Fruit fly (Drosophila melanogaster) whole organism, embryonic: ENCODE results near the gene CG10338.

ENCODE experiments used
- Bgb ChIP-seq: fragments of 200-800 bp; sonication (Bioruptor generic); IDR thresholded peaks from 2 replicates; pipeline ENCODE4 v1.3.6; 2022; ENCODE audit warnings: missing biosample characterization, missing genetic modification characterization; ENCODE audit not compliant: partially characterized antibody
- CG11247 ChIP-seq: fragments of 200-800 bp; sonication (Bioruptor generic); IDR thresholded peaks from 2 replicates; pipeline ENCODE4 v1.3.6; 2022; ENCODE audit warnings: missing biosample characterization, missing genetic modification characterization
- CG11398 ChIP-seq: fragments of 200-800 bp; sonication (Bioruptor generic); optimal IDR thresholded peaks from 2 replicates; lab custom pipeline; 2016; ENCODE audit warnings: missing biosample characterization, missing genetic modification characterization
- CG12104 ChIP-seq: fragments of 200-800 bp; sonication (Bioruptor generic); optimal IDR thresholded peaks from 3 replicates; lab custom pipeline; 2016; ENCODE audit warnings: missing biosample characterization, missing genetic modification characterization
- CG1233 ChIP-seq: fragments of 200-800 bp; sonication (Bioruptor generic); optimal IDR thresholded peaks from 4 replicates; lab custom pipeline; 2018; ENCODE audit warnings: missing biosample characterization, mild to moderate bottlenecking, missing genetic modification characterization
- CG12942 ChIP-seq: fragments of 200-800 bp; sonication (Bioruptor generic); optimal IDR thresholded peaks from 3 replicates; lab custom pipeline; 2016; ENCODE audit warnings: missing biosample characterization, missing genetic modification characterization
- CG16779 ChIP-seq: fragments of 200-800 bp; sonication (Bioruptor generic); IDR thresholded peaks from 2 replicates; pipeline ENCODE4 v1.3.6; 2022; ENCODE audit warnings: missing biosample characterization, missing genetic modification characterization
- CG17359 ChIP-seq: fragments of 200-800 bp; sonication (Bioruptor generic); optimal IDR thresholded peaks from 3 replicates; lab custom pipeline; 2018; ENCODE audit warnings: missing biosample characterization, mild to moderate bottlenecking, missing genetic modification characterization, moderate library complexity
- CG2202 ChIP-seq: fragments of 200-800 bp; sonication (Bioruptor generic); optimal IDR thresholded peaks from 2 replicates; lab custom pipeline; 2018; ENCODE audit warnings: missing biosample characterization, mild to moderate bottlenecking, missing genetic modification characterization
- CG32772 ChIP-seq: fragments of 200-800 bp; sonication (Bioruptor generic); IDR thresholded peaks from 2 replicates; pipeline ENCODE4 v1.3.6; 2022; ENCODE audit warnings: missing biosample characterization, missing genetic modification characterization
- CG34224 ChIP-seq: fragments of 200-800 bp; sonication (Bioruptor generic); IDR thresholded peaks from 3 replicates; pipeline ENCODE4 v1.3.6; 2022; ENCODE audit warnings: missing biosample characterization, missing genetic modification characterization; ENCODE audit not compliant: partially characterized antibody
- CG34376 ChIP-seq: fragments of 200-800 bp; sonication (Bioruptor generic); optimal IDR thresholded peaks from 2 replicates; lab custom pipeline; 2018; ENCODE audit warnings: missing biosample characterization, mild to moderate bottlenecking, missing genetic modification characterization
- CG4424 ChIP-seq: fragments of 200-800 bp; sonication (Bioruptor generic); optimal IDR thresholded peaks from 3 replicates; lab custom pipeline; 2016; ENCODE audit warnings: missing biosample characterization, missing genetic modification characterization
- CG5953 ChIP-seq: fragments of 200-800 bp; sonication (Bioruptor generic); IDR thresholded peaks from 2 replicates; pipeline ENCODE4 v1.3.6; 2022; ENCODE audit warnings: missing biosample characterization, missing genetic modification characterization
- CG6254 ChIP-seq: fragments of 200-800 bp; sonication (Bioruptor generic); optimal IDR thresholded peaks from 3 replicates; lab custom pipeline; 2017; ENCODE audit warnings: mild to moderate bottlenecking, missing biosample characterization, missing genetic modification reagents, missing genetic modification characterization
- CG6689 ChIP-seq: fragments of 200-800 bp; sonication (Bioruptor generic); IDR thresholded peaks from 2 replicates; pipeline ENCODE4 v1.3.6; 2022; ENCODE audit warnings: missing biosample characterization, missing genetic modification characterization
- CG7745 ChIP-seq: fragments of 200-800 bp; sonication (Bioruptor generic); optimal IDR thresholded peaks from 2 replicates; lab custom pipeline; 2018; ENCODE audit warnings: missing biosample characterization, mild to moderate bottlenecking, missing genetic modification characterization, moderate library complexity
- CG8290 ChIP-seq, 3 experiments: fragments of 200-800 bp; sonication (Bioruptor generic); optimal IDR thresholded peaks; 2 replicates each; lab custom pipeline; 2016 to 2019; ENCODE audit warnings: missing biosample characterization in 3 of 3, missing genetic modification characterization in 3 of 3, mild to moderate bottlenecking in 2 of 3, moderate library complexity in 1 of 3
- CG8924 ChIP-seq: fragments of 200-800 bp; optimal IDR thresholded peaks from 3 replicates; lab custom pipeline; 2019; ENCODE audit warnings: missing biosample characterization, mild to moderate bottlenecking, missing genetic modification characterization, moderate library complexity
- Chrac-16 ChIP-seq: fragments of 200-800 bp; sonication (Bioruptor generic); optimal IDR thresholded peaks from 3 replicates; lab custom pipeline; 2016; ENCODE audit warnings: missing biosample characterization, missing genetic modification characterization
- Dad ChIP-seq: fragments of 200-800 bp; sonication (Bioruptor generic); optimal IDR thresholded peaks from 3 replicates; lab custom pipeline; 2016; ENCODE audit warnings: missing biosample characterization, missing genetic modification characterization
- Dip2 ChIP-seq: fragments of 200-800 bp; sonication (Bioruptor generic); IDR thresholded peaks from 2 replicates; pipeline ENCODE4 v1.3.6; 2022; ENCODE audit warnings: missing biosample characterization, missing genetic modification characterization
- Fer3 ChIP-seq: fragments of 200-800 bp; sonication (Bioruptor generic); optimal IDR thresholded peaks from 2 replicates; lab custom pipeline; 2018; ENCODE audit warnings: missing biosample characterization, mild to moderate bottlenecking, missing genetic modification characterization, moderate library complexity
- Gug ChIP-seq: fragments of 200-800 bp; sonication (Bioruptor generic); IDR thresholded peaks from 4 replicates; pipeline ENCODE4 v1.3.6; 2022; ENCODE audit warnings: missing biosample characterization, missing genetic modification characterization
- Lim3 ChIP-seq: fragments of 200-800 bp; sonication (Bioruptor generic); IDR thresholded peaks from 2 replicates; pipeline ENCODE4 v1.3.6; 2022; ENCODE audit warnings: missing biosample characterization, missing genetic modification characterization
- Pdp1 ChIP-seq, 2 experiments: fragments of 200-800 bp; sonication (Bioruptor generic); optimal IDR thresholded peaks; 3 replicates each; lab custom pipeline; 2016; ENCODE audit warnings: missing biosample characterization in 2 of 2, missing genetic modification characterization in 2 of 2, mild to moderate bottlenecking in 1 of 2, moderate library complexity in 1 of 2
- aop ChIP-seq: fragments of 200-800 bp; sonication (Bioruptor generic); IDR thresholded peaks from 2 replicates; pipeline ENCODE4 v1.3.6; 2022; ENCODE audit warnings: missing biosample characterization, missing genetic modification characterization
- bab2 ChIP-seq: fragments of 200-800 bp; sonication (Bioruptor generic); optimal IDR thresholded peaks from 2 replicates; lab custom pipeline; 2016; ENCODE audit warnings: missing biosample characterization, missing genetic modification characterization
- bbx ChIP-seq: fragments of 200-800 bp; sonication (Bioruptor generic); IDR thresholded peaks from 2 replicates; pipeline ENCODE4 v1.3.6; 2022; ENCODE audit warnings: missing biosample characterization, missing genetic modification characterization; ENCODE audit not compliant: partially characterized antibody
- chm ChIP-seq: fragments of 200-800 bp; sonication (Bioruptor generic); IDR thresholded peaks from 2 replicates; pipeline ENCODE4 v1.3.6; 2022; ENCODE audit warnings: missing biosample characterization, missing genetic modification characterization
- danr ChIP-seq: fragments of 200-800 bp; sonication (Bioruptor generic); IDR thresholded peaks from 2 replicates; pipeline ENCODE4 v1.3.6; 2022; ENCODE audit warnings: missing biosample characterization, missing genetic modification characterization
- dm ChIP-seq: fragments of 200-800 bp; sonication (Bioruptor generic); optimal IDR thresholded peaks from 3 replicates; lab custom pipeline; 2016; ENCODE audit warnings: missing biosample characterization, missing genetic modification characterization
- dmrt11E ChIP-seq: fragments of 200-800 bp; sonication (Bioruptor generic); optimal IDR thresholded peaks from 3 replicates; lab custom pipeline; 2018; ENCODE audit warnings: missing biosample characterization, mild to moderate bottlenecking, missing genetic modification characterization, moderate library complexity
- esg ChIP-seq: fragments of 200-800 bp; sonication (Bioruptor generic); conservative IDR thresholded peaks from 2 replicates; pipeline ENCODE4 v1.3.6; 2022; ENCODE audit warnings: missing biosample characterization, missing genetic modification characterization
- fd96Cb ChIP-seq: fragments of 200-800 bp; sonication (Bioruptor generic); optimal IDR thresholded peaks from 2 replicates; lab custom pipeline; 2018; ENCODE audit warnings: missing biosample characterization, mild to moderate bottlenecking, missing genetic modification characterization, moderate library complexity
- gcm ChIP-seq: fragments of 200-800 bp; sonication (Bioruptor generic); optimal IDR thresholded peaks from 2 replicates; lab custom pipeline; 2019; ENCODE audit warnings: missing biosample characterization, mild to moderate bottlenecking, missing genetic modification characterization, moderate library complexity
- gem ChIP-seq: fragments of 200-800 bp; sonication (Bioruptor generic); optimal IDR thresholded peaks from 2 replicates; lab custom pipeline; 2019; ENCODE audit warnings: missing biosample characterization, mild to moderate bottlenecking, missing genetic modification characterization, moderate library complexity
- jumu ChIP-seq: fragments of 200-800 bp; sonication (Bioruptor generic); optimal IDR thresholded peaks from 3 replicates; lab custom pipeline; 2016; ENCODE audit warnings: missing biosample characterization, missing genetic modification characterization
- kah ChIP-seq: fragments of 200-800 bp; sonication (Bioruptor generic); optimal IDR thresholded peaks from 2 replicates; lab custom pipeline; 2018; ENCODE audit warnings: missing biosample characterization, mild to moderate bottlenecking, missing genetic modification characterization
- nerfin-1 ChIP-seq: fragments of 200-800 bp; sonication (Bioruptor generic); optimal IDR thresholded peaks from 3 replicates; lab custom pipeline; 2019; ENCODE audit warnings: missing biosample characterization, mild to moderate bottlenecking, missing genetic modification characterization, moderate library complexity
- onecut ChIP-seq: fragments of 200-800 bp; sonication (Bioruptor generic); IDR thresholded peaks from 2 replicates; pipeline ENCODE4 v1.3.6; 2022; ENCODE audit warnings: missing biosample characterization, missing genetic modification characterization
- pan ChIP-seq, 4 experiments: fragments of >200 bp in 3 of 4; fragments of 200-800 bp in 1 of 4; sonication (Bioruptor generic) in 1 of 4; optimal IDR thresholded peaks in 3 of 4; IDR thresholded peaks in 1 of 4; 2 replicates each; pipeline versions ENCODE4 v1.3.6 to Lab custom; 2017 to 2022; ENCODE audit warnings: missing biosample characterization in 2 of 4, missing genetic modification characterization in 2 of 4, mixed read lengths in 1 of 4
- ranshi ChIP-seq: fragments of 200-800 bp; sonication (Bioruptor generic); IDR thresholded peaks from 2 replicates; pipeline ENCODE4 v1.3.6; 2022; ENCODE audit warnings: missing biosample characterization, missing genetic modification characterization
- sc ChIP-seq, 3 experiments: fragments of >200 bp in 2 of 3; fragments of 200-800 bp in 1 of 3; sonication (Bioruptor generic) in 1 of 3; optimal IDR thresholded peaks; 2 replicates in 2 of 3; 3 replicates in 1 of 3; lab custom pipeline; 2017; ENCODE audit warnings: mild to moderate bottlenecking in 1 of 3, missing biosample characterization in 1 of 3, missing genetic modification characterization in 1 of 3, missing genetic modification reagents in 1 of 3
- sim ChIP-seq: fragments of 200-800 bp; sonication (Bioruptor generic); IDR thresholded peaks from 2 replicates; pipeline ENCODE4 v1.3.6; 2022; ENCODE audit warnings: missing biosample characterization, missing genetic modification characterization
- slou ChIP-seq: fragments of 200-800 bp; sonication (Bioruptor generic); optimal IDR thresholded peaks from 3 replicates; lab custom pipeline; 2016; ENCODE audit warnings: missing biosample characterization, missing genetic modification characterization
- sr ChIP-seq: fragments of 200-800 bp; sonication (Bioruptor generic); IDR thresholded peaks from 3 replicates; pipeline ENCODE4 v1.3.6; 2022; ENCODE audit warnings: missing biosample characterization, missing genetic modification characterization
- sug ChIP-seq: fragments of 200-800 bp; optimal IDR thresholded peaks from 2 replicates; lab custom pipeline; 2019; ENCODE audit warnings: missing biosample characterization, mild to moderate bottlenecking, missing genetic modification characterization, moderate library complexity
- toy ChIP-seq: fragments of 200-800 bp; sonication (Bioruptor generic); IDR thresholded peaks from 2 replicates; pipeline ENCODE4 v1.3.6; 2022; ENCODE audit warnings: missing biosample characterization, missing genetic modification characterization

CG10338 gene

DNA sequence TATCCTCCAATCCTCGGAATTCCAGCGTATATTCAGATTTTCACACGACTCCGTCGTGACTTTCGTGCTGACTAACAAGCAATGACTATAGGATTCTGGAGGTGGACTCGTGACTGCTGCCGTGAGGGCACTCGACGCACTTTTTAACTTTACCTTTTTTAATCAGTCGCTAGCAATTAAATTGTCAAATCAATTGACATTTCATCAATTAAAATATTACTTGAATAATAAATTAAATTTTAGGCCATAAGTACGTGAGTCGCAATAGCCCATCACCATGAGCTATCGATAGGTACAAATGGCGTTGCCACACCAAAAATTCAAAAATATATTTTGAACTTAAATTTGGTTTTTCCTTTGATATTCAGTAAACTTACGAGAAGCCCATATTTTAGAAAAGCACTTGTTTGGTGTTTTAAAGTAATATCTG, 10.2 kb downstream of the CG10338 start, which contains the start of gene Jwa (continued):
- TF ChIP-seq sim, result peak; percentile 63; the same call in 1 of the 2 replicates
- TF ChIP-seq pan (optimal IDR thresholded peaks at IDR 0.05; lab: Kevin White, UChicago), result no peak
- peak in 1 of 2 experiments; percentile 87 for TF ChIP-seq pan (GFP tag; optimal IDR thresholded peaks at IDR 0.05 in 1 of 2, IDR thresholded peaks at IDR 0.05 in 1 of 2)
- peak; percentile 88 for TF ChIP-seq CG32772 (GFP tag; lab: Robert Waterston, UW)
- peak; percentile 73 for TF ChIP-seq CG12104 (GFP tag; lab: Kevin White, UChicago)
- peak; percentile 84 for TF ChIP-seq CG4424
- peak; percentile 92 for TF ChIP-seq danr (GFP tag; lab: Robert Waterston, UW)
- peak; percentile 78 for TF ChIP-seq CG17359 (tag; lab: Kevin White, UChicago)
- peak; percentile 76 for TF ChIP-seq Dad (GFP tag; lab: Kevin White, UChicago)
- TF ChIP-seq Gug (GFP tag; lab: Robert Waterston, UW), result peak; percentile 94
- TF ChIP-seq kah, result no peak
- TF ChIP-seq sc (optimal IDR thresholded peaks at IDR 0.05; lab: Kevin White, UChicago), result no peak
- peak; percentile 86 for TF ChIP-seq sc (GFP tag; optimal IDR thresholded peaks at IDR 0.05; lab: Kevin White, UChicago)
- TF ChIP-seq esg, result peak; percentile 94
- peak; percentile 91 for TF ChIP-seq sug (tag; lab: Kevin White, UChicago)
- peak; percentile 93 for TF ChIP-seq CG8924 (tag; lab: Kevin White, UChicago)
- peak; percentile 65 for TF ChIP-seq Lim3
- TF ChIP-seq CG34376, result peak; percentile 87
- TF ChIP-seq CG8290 (GFP tag; optimal IDR thresholded peaks at IDR 0.05; lab: Kevin White, UChicago), result peak; percentile 89
- peak; percentile 69 to 92 for TF ChIP-seq CG8290 (tag; optimal IDR thresholded peaks at IDR 0.05; lab: Kevin White, UChicago)
- TF ChIP-seq CG16779, result peak; percentile 64
- TF ChIP-seq ranshi, result peak; percentile 91
- peak; percentile 76; the same call in 2 of the 3 replicates for TF ChIP-seq sr (GFP tag; lab: Robert Waterston, UW)
- TF ChIP-seq CG6689, result peak; percentile 90
- peak; percentile 99 for TF ChIP-seq Chrac-16 (GFP tag; lab: Kevin White, UChicago)
- peak; percentile 92 for TF ChIP-seq dm (GFP tag; lab: Kevin White, UChicago)
- peak; percentile 62 for TF ChIP-seq CG1233
- peak; percentile 97 for TF ChIP-seq bbx (GFP tag; lab: Robert Waterston, UW)
- TF ChIP-seq gem, result peak; percentile 98
- TF ChIP-seq gcm, result peak; percentile 91
- peak; percentile 100 for TF ChIP-seq CG34224 (GFP tag; lab: Robert Waterston, UW)
- peak; percentile 96 for TF ChIP-seq bab2 (GFP tag; lab: Kevin White, UChicago)
- TF ChIP-seq Bgb (GFP tag; lab: Robert Waterston, UW), result peak; percentile 98
- TF ChIP-seq CG6254, result peak; percentile 28
- TF ChIP-seq CG5953 (GFP tag; lab: Robert Waterston, UW), result peak; percentile 95
- TF ChIP-seq toy, result peak; percentile 53; the same call in 1 of the 2 replicates
- TF ChIP-seq Pdp1 (GFP tag; optimal IDR thresholded peaks at IDR 0.05; lab: Kevin White, UChicago), result peak; percentile 81 to 96
- peak; percentile 91 for TF ChIP-seq chm (GFP tag; lab: Robert Waterston, UW)
- peak; percentile 63 for TF ChIP-seq aop (GFP tag; lab: Robert Waterston, UW)
- peak; percentile 87 for TF ChIP-seq CG11247
- TF ChIP-seq Dip2 (GFP tag; lab: Robert Waterston, UW), result 0 out of 2 replicates have a peak, but pooled peaks have one; percentile 16
- TF ChIP-seq onecut (GFP tag; lab: Robert Waterston, UW), result peak; percentile 62
- peak; percentile 98 for TF ChIP-seq CG12942 (GFP tag; lab: Kevin White, UChicago)
- TF ChIP-seq dmrt11E (tag; lab: Kevin White, UChicago), result peak; percentile 96
- TF ChIP-seq CG7745 (tag; lab: Kevin White, UChicago), result no peak
- peak; percentile 88 for TF ChIP-seq jumu
- peak; percentile 93 for TF ChIP-seq slou (GFP tag; lab: Kevin White, UChicago)
- TF ChIP-seq CG11398 (GFP tag; lab: Kevin White, UChicago), result peak; percentile 79
- peak; percentile 87 for TF ChIP-seq fd96Cb (tag; lab: Kevin White, UChicago)
- peak; percentile 89 for TF ChIP-seq nerfin-1 (tag; lab: Kevin White, UChicago)
- peak; percentile 80 for TF ChIP-seq Fer3
- TF ChIP-seq CG2202 (tag; lab: Kevin White, UChicago), result peak; percentile 91
